Worm (Caenorhabditis elegans) whole organism, L4 larva: ENCODE results near the gene fbxa-39.

Experiments
- F10B5.3 ChIP-seq: sonication (generic microtip); optimal IDR thresholded peaks from 2 replicates; lab custom pipeline; 2016; ENCODE audit warnings: mild to moderate bottlenecking, missing genetic modification characterization, missing compliant biosample characterization
- F26F4.8 ChIP-seq: fragments of 200-800 bp; sonication (Bioruptor generic); conservative IDR thresholded peaks from 2 replicates; pipeline ENCODE4 v1.3.6; 2022; ENCODE audit warnings: missing genetic modification characterization, missing compliant biosample characterization
- Y105C5A.15 ChIP-seq: fragments of 200-800 bp; sonication (Bioruptor generic); IDR thresholded peaks from 2 replicates; pipeline ENCODE4 v1.3.6; 2022; ENCODE audit warnings: missing genetic modification characterization, missing compliant biosample characterization
- Y5F2A.4 ChIP-seq: fragments of 200-800 bp; sonication (Bioruptor generic); optimal IDR thresholded peaks from 2 replicates; lab custom pipeline; 2018; ENCODE audit warnings: mild to moderate bottlenecking, missing genetic modification characterization, missing compliant biosample characterization
- ZK337.2 ChIP-seq: fragments of 200-800 bp; sonication (Bioruptor generic); IDR thresholded peaks from 2 replicates; pipeline ENCODE4 v1.3.6; 2022; ENCODE audit warnings: missing genetic modification reagents, missing genetic modification characterization, missing compliant biosample characterization
- ZK546.5 ChIP-seq, 2 experiments: sonication (generic microtip); optimal IDR thresholded peaks; 2 replicates each; lab custom pipeline; 2017; ENCODE audit warnings: missing biosample characterization in 2 of 2, missing genetic modification characterization in 2 of 2
- aha-1 ChIP-seq: fragments of 150-350 bp; peaks from one replicate; lab custom pipeline; 2014; ENCODE audit warnings: missing biosample characterization, missing genetic modification characterization
- ceh-28 ChIP-seq: fragments of 150-350 bp; optimal IDR thresholded peaks from 2 replicates; lab custom pipeline; 2014; ENCODE audit warnings: missing biosample characterization, missing genetic modification reagents, missing genetic modification characterization
- ces-1 ChIP-seq: fragments of 150-350 bp; sonication (generic microtip); optimal IDR thresholded peaks from 4 replicates; lab custom pipeline; 2014; ENCODE audit warnings: missing biosample characterization, missing genetic modification reagents, missing genetic modification characterization
- daf-16 ChIP-seq, 3 experiments: sonication (generic microtip); optimal IDR thresholded peaks; 2 replicates each; lab custom pipeline; 2016 to 2017; ENCODE audit warnings: missing genetic modification characterization in 3 of 3, missing genetic modification reagents in 3 of 3, mild to moderate bottlenecking in 2 of 3, missing compliant biosample characterization in 2 of 3, missing biosample characterization in 1 of 3, moderate library complexity in 1 of 3
- daf-19 ChIP-seq: fragments of 200-800 bp; sonication (Bioruptor generic); conservative IDR thresholded peaks from 2 replicates; pipeline ENCODE4 v1.3.6; 2022; ENCODE audit warnings: missing genetic modification characterization, missing compliant biosample characterization
- daf-8 ChIP-seq: fragments of 200-800 bp; sonication (Bioruptor generic); IDR thresholded peaks from 2 replicates; pipeline ENCODE4 v1.3.6; 2022; ENCODE audit warnings: missing genetic modification characterization, missing compliant biosample characterization
- dmd-6 ChIP-seq: fragments of 200-800 bp; sonication (Bioruptor generic); IDR thresholded peaks from 2 replicates; pipeline ENCODE4 v1.3.6; 2022; ENCODE audit warnings: missing genetic modification reagents, missing genetic modification characterization, missing compliant biosample characterization
- duxl-1 ChIP-seq: sonication (generic microtip); optimal IDR thresholded peaks from 2 replicates; lab custom pipeline; 2016; ENCODE audit warnings: mild to moderate bottlenecking, missing genetic modification characterization, moderate library complexity, missing compliant biosample characterization; ENCODE audit not compliant: poor library complexity
- dve-1 ChIP-seq: sonication (generic microtip); optimal IDR thresholded peaks from 2 replicates; lab custom pipeline; 2017; ENCODE audit warnings: antibody characterized with exemption, mild to moderate bottlenecking, missing genetic modification characterization, missing compliant biosample characterization; ENCODE audit not compliant: insufficient read depth
- egl-27 ChIP-seq: sonication (generic microtip); optimal IDR thresholded peaks from 3 replicates; lab custom pipeline; 2017; ENCODE audit warnings: missing biosample characterization, missing genetic modification reagents, missing genetic modification characterization
- hlh-11 ChIP-seq: fragments of 200-800 bp; sonication (Bioruptor generic); optimal IDR thresholded peaks from 2 replicates; lab custom pipeline; 2018; ENCODE audit warnings: mild to moderate bottlenecking, missing genetic modification characterization, missing compliant biosample characterization
- hlh-30 ChIP-seq: sonication (generic microtip); optimal IDR thresholded peaks from 2 replicates; lab custom pipeline; 2017; ENCODE audit warnings: antibody characterized with exemption, mild to moderate bottlenecking, missing genetic modification characterization, missing compliant biosample characterization; ENCODE audit not compliant: insufficient read depth
- lin-38 ChIP-seq: fragments of 200-800 bp; sonication (Bioruptor generic); IDR thresholded peaks from 2 replicates; pipeline ENCODE4 v1.3.6; 2022; ENCODE audit warnings: missing genetic modification reagents, missing genetic modification characterization, missing compliant biosample characterization
- nhr-102 ChIP-seq: sonication (generic microtip); optimal IDR thresholded peaks from 2 replicates; lab custom pipeline; 2016; ENCODE audit warnings: mild to moderate bottlenecking, missing genetic modification characterization, moderate library complexity, missing compliant biosample characterization
- nhr-28 ChIP-seq: fragments of 150-350 bp; optimal IDR thresholded peaks from 2 replicates; lab custom pipeline; 2014; ENCODE audit warnings: missing biosample characterization, missing genetic modification characterization
- pha-4 ChIP-seq, 2 experiments: fragments of 150-350 bp in 1 of 2; fragments of 200-800 bp in 1 of 2; sonication (Bioruptor generic) in 1 of 2; IDR thresholded peaks in 1 of 2; optimal IDR thresholded peaks in 1 of 2; 2 replicates each; pipeline versions ENCODE4 v1.3.6 to Lab custom; 2014 to 2022; ENCODE audit warnings: missing genetic modification characterization in 2 of 2, missing genetic modification reagents in 2 of 2, missing biosample characterization in 1 of 2, missing compliant biosample characterization in 1 of 2
- php-3 ChIP-seq: fragments of 200-800 bp; sonication (Bioruptor generic); IDR thresholded peaks from 2 replicates; pipeline ENCODE4 v1.3.6; 2022; ENCODE audit warnings: missing genetic modification reagents, missing genetic modification characterization, missing compliant biosample characterization
- pqm-1 ChIP-seq: sonication (generic microtip); optimal IDR thresholded peaks from 2 replicates; lab custom pipeline; 2017; ENCODE audit warnings: missing biosample characterization, missing genetic modification characterization
- saeg-2 ChIP-seq: fragments of 200-800 bp; sonication (Bioruptor generic); IDR thresholded peaks from 2 replicates; pipeline ENCODE4 v1.3.6; 2022; ENCODE audit warnings: missing genetic modification reagents, missing genetic modification characterization, missing compliant biosample characterization
- tag-97 ChIP-seq: fragments of 200-800 bp; sonication (Bioruptor generic); IDR thresholded peaks from 2 replicates; pipeline ENCODE4 v1.3.6; 2022; ENCODE audit warnings: missing genetic modification characterization, missing compliant biosample characterization
- unc-62 ChIP-seq, 3 experiments: fragments of 150-350 bp in 1 of 3; sonication (generic microtip); optimal IDR thresholded peaks in 2 of 3; peaks in 1 of 3; 1 replicate in 1 of 3; 2 replicates in 2 of 3; lab custom pipeline; 2014 to 2017; ENCODE audit warnings: missing biosample characterization in 3 of 3, missing genetic modification characterization in 3 of 3, missing genetic modification reagents in 3 of 3, missing genotype in 1 of 3
- vab-7 ChIP-seq: fragments of 200-800 bp; sonication (Bioruptor generic); IDR thresholded peaks from 2 replicates; pipeline ENCODE4 v1.3.6; 2022; ENCODE audit warnings: missing genetic modification reagents, missing genetic modification characterization, missing compliant biosample characterization
- zfp-3 ChIP-seq: fragments of 200-800 bp; sonication (Bioruptor generic); conservative IDR thresholded peaks from 2 replicates; pipeline ENCODE4 v1.3.6; 2022; ENCODE audit warnings: missing genetic modification reagents, missing genetic modification characterization, missing compliant biosample characterization

The fbxa-39 gene

DNA sequence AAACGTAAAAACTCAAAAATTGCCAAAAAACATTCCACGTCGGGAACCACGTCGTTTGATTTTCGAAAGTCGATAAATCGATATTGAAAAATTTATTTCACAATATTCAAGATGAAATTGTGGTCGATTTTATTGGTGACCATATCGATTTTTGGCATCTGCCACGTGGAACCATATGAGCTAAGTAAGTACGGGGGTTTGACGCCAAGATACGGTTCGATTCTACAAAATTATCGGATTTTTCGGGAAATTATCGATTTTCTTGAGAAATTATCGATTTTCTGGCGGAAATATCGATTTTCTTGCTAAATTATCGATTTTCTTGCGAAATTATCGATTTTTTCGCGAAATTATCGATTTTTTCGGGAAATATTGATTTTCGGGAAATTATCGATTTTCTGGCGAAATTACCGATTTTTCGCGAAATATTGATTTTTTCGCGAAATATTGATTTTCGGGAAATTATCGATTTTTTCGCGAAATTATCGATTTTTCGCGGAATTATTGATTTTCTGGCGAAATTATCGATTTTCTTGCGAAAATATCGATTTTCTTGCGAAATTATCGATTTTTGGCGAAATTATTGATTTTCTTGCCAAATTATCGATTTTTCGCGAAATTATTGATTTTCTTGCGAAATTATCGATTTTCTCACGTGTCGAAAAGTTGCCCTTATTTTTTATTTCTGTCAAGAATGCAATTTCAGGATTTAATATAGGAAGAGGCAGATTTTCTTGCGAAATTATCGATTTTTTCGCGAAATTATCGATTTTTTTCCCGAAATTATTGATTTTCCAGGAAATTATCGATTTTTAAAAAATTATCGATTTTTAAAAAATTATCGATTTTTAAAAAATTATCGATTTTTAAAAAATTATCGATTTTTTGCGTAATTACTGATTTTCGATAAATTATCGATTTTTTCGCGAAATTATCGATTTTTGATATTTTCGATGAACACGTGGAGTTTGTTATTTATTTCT, 9.4 kb downstream of the fbxa-39 start, which contains the start of gene Y54F10BM.3:
Gene Y54F10BM.3 (plus strand): TSS at position 51 of the 983 bp plus-strand sequence.
- peak; percentile 97 for TF ChIP-seq ceh-28 (tag; lab: Kevin White, UChicago)
- no peak for TF ChIP-seq saeg-2 (GFP tag; lab: Robert Waterston, UW)
- TF ChIP-seq ZK546.5 (tag; optimal IDR thresholded peaks at IDR 0.05; lab: Kevin White, UChicago) = no peak

DNA sequence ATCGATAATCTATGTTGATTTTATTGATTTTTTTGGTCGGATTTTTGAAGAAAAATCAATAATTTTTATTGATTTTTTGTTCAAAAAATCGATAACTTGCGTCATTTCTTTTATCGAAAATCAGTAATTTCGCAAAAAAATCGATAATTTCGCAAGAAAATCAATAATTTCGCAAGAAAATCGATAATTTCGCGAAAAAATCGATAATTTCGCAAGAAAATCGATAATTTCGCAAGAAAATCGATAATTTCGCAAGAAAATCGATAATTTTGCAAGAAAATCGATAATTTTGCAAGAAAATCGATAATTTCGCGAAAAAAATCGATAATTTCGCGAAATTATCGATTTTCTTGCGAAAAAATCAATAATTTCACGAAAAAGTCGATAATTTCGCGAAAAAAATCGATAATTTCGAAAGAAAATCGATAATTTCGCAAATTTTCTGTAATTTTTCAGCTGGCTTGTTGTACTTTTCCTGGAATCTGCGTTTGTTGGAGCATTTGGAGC, 10.6 kb downstream of the fbxa-39 start:
- TF ChIP-seq unc-62 (GFP tag; optimal IDR thresholded peaks at IDR 0.05 in 1 of 2; lab: Kevin White, UChicago) (peak in 1 of 2 experiments; percentile 57), unc-62 (tag; optimal IDR thresholded peaks at IDR 0.05; lab: Kevin White, UChicago) (no peak), ceh-28 (tag; lab: Kevin White, UChicago) (peak; percentile 95), tag-97 (no peak)

DNA sequence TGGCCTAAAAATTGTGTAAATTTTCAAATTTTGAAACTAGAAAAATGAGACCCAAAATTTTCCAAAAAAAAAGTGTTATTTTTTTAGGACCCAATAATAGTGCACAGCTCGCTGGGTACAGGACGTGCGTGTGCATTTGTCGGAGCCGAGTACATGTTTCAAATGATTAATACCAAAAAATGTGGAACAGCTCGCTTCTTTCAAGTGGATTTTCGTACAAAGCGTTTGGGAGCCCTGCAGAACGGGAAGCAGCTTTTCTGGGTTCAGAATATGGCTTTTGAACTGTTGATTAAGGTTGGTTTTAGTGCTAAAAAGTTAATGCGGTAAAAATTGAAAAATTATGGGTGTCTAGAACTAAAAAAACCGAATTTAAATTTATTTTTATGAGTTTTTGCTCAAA, 15.4 kb downstream of the fbxa-39 start:
- TF ChIP-seq F10B5.3 (tag; lab: Kevin White, UChicago) = no peak
- no peak for TF ChIP-seq ZK337.2 (GFP tag; lab: Robert Waterston, UW)
- peak; percentile 96 for TF ChIP-seq aha-1 (tag; lab: Kevin White, UChicago)

DNA sequence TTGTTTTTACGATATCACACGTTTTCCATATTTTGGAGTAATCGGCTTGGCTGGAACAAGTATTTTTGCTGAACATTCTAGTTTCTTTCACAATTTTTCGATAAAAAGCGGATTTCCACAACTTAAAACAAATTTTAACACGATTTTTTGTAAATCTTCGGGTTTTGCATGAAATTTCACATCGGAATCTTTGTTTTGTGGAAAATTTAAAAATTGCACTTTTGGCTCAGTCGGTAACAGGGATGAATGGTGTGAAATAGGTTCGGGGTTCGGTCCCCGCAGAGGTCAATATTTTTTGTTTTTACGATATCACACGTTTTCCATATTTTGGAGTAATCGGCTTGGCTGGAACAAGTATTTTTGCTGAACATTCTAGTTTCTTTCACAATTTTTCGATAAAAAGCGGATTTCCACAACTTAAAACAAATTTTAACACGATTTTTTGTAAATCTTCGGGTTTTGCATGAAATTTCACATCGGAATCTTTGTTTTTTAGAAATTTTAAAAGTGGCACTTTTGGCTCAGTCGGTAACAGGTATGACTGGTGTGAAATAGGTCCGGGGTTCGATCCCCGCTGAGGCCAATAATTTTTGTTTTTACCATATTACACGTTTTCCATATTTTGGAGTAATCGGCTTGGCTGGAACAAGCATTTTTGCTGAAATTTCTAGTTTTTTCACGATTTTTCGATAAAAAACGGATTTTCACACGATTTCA, 17.5 kb downstream of the fbxa-39 start:
- 0 out of 2 replicates have a peak, but pooled peaks have one; percentile 46 for TF ChIP-seq F26F4.8 (GFP tag; lab: Robert Waterston, UW)
- TF ChIP-seq lin-38 (GFP tag; lab: Robert Waterston, UW) = peak; percentile 65

DNA sequence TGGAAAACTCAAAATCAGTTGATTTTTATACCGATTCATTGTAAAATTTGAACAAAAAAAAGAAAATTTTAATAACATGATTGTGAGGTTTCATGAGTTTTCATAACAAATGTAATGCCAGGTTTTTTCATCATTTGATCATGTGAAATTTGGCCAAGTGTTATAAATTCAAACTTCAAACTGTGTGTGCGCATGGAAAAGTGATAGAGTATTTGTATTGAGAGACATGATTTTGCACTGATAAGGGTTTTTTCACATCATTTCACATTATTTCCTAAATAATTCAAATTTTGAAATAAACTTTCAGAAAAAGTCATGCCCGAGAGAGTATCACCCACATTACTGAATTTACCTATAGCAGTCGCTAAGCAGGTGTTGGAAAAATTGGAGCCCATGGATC, 18.3 kb downstream of the fbxa-39 start, which contains the start of gene fbxa-219:
Gene fbxa-219 (plus strand): TSS at position 277 of the 400 bp plus-strand sequence.
- no peak for TF ChIP-seq daf-8 (GFP tag; lab: Robert Waterston, UW)
- TF ChIP-seq ces-1 (GFP tag; lab: Kevin White, UChicago) = no peak
- no peak for TF ChIP-seq daf-16 (GFP tag; optimal IDR thresholded peaks at IDR 0.05; lab: Kevin White, UChicago)
- TF ChIP-seq daf-16 (tag; optimal IDR thresholded peaks at IDR 0.05; lab: Kevin White, UChicago) = peak; percentile 58
- peak; percentile 35 for TF ChIP-seq nhr-28
- no peak for TF ChIP-seq nhr-102 (tag; lab: Kevin White, UChicago)
- no peak for TF ChIP-seq php-3
- TF ChIP-seq lin-38 (GFP tag; lab: Robert Waterston, UW) = no peak
- TF ChIP-seq vab-7 (GFP tag; lab: Robert Waterston, UW) = no peak
- peak; percentile 78 for TF ChIP-seq pqm-1 (tag; lab: Kevin White, UChicago)
- no peak for TF ChIP-seq daf-19
- peak; percentile 16 for TF ChIP-seq dve-1 (tag; lab: Kevin White, UChicago)
- TF ChIP-seq Y5F2A.4 = no peak
- peak; percentile 88 for TF ChIP-seq aha-1 (tag; lab: Kevin White, UChicago)
- TF ChIP-seq hlh-30 (tag; lab: Kevin White, UChicago) = peak; percentile 33
- TF ChIP-seq egl-27 (tag; lab: Kevin White, UChicago) = no peak

DNA sequence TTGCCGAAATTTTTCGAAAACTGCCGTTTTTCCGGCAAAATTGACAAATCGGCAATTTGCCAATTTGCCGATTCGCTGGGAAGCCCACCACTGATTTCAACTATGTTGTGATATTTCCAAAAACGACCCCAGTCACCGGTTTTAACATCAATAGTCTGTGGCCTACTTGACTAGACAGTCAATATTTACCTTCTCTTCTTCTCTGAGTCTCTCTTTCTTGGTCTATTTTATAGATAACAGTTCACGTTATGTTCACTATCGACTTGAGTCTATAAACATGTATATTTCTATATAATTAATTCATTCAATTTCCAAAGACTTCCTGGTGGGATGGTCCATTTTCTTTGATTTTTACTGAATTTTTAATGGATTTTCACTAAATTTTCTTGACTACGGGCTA, 21.9 kb downstream of the fbxa-39 start:
- TF ChIP-seq Y105C5A.15 (GFP tag; lab: Robert Waterston, UW) (no peak), hlh-30 (tag; lab: Kevin White, UChicago) (peak; percentile 4), dve-1 (tag; lab: Kevin White, UChicago) (peak; percentile 44), nhr-28 (peak; percentile 71), daf-16 (GFP tag; optimal IDR thresholded peaks at IDR 0.05; lab: Kevin White, UChicago) (no peak), daf-16 (tag; optimal IDR thresholded peaks at IDR 0.05; lab: Kevin White, UChicago) (peak; percentile 94), duxl-1 (tag; lab: Kevin White, UChicago) (peak; percentile 41), zfp-3 (GFP tag; lab: Robert Waterston, UW) (no peak), pqm-1 (tag; lab: Kevin White, UChicago) (peak; percentile 35), pha-4 (GFP tag; IDR thresholded peaks at IDR 0.05; lab: Robert Waterston, UW) (no peak), pha-4 (tag; optimal IDR thresholded peaks at IDR 0.05; lab: Kevin White, UChicago) (peak; percentile 79), dmd-6 (GFP tag; lab: Robert Waterston, UW) (peak; percentile 29), hlh-11 (peak; percentile 30)
